Worm (Caenorhabditis elegans) whole organism, mixed stage, embryonic: Measurements from ENCODE around the gene dlc-3.
A peak's percentile ranks its signal among the peaks of the same experiment; 100 is the strongest.

Experiments used
- M03D4.4 ChIP-seq: sonication (generic microtip); optimal IDR thresholded peaks from 2 replicates; lab custom pipeline; 2017; ENCODE audit warnings: mild to moderate bottlenecking, missing genetic modification characterization, missing compliant biosample characterization
- bed-3 ChIP-seq: fragments of 200-800 bp; sonication (Bioruptor generic); optimal IDR thresholded peaks from 3 replicates; lab custom pipeline; 2018; ENCODE audit warnings: mild to moderate bottlenecking, missing genetic modification characterization, moderate library complexity, missing compliant biosample characterization
- ceh-39 ChIP-seq: fragments of 150-350 bp; optimal IDR thresholded peaks from 2 replicates; lab custom pipeline; 2014; ENCODE audit warnings: missing biosample characterization, missing genetic modification characterization
- ceh-43 ChIP-seq: fragments of 200-800 bp; sonication (Bioruptor generic); optimal IDR thresholded peaks from 2 replicates; lab custom pipeline; 2018; ENCODE audit warnings: mild to moderate bottlenecking, missing genetic modification characterization, moderate library complexity, missing compliant biosample characterization
- ceh-83 ChIP-seq: fragments of 200-800 bp; sonication (Bioruptor generic); optimal IDR thresholded peaks from 2 replicates; lab custom pipeline; 2018; ENCODE audit warnings: mild to moderate bottlenecking, missing genetic modification characterization, missing compliant biosample characterization
- ces-1 ChIP-seq: fragments of 150-350 bp; optimal IDR thresholded peaks from 2 replicates; lab custom pipeline; 2014; ENCODE audit warnings: missing biosample characterization, missing genetic modification reagents, missing genetic modification characterization
- cnd-1 ChIP-seq: fragments of 200-800 bp; sonication (Bioruptor generic); optimal IDR thresholded peaks from 2 replicates; lab custom pipeline; 2018; ENCODE audit warnings: mild to moderate bottlenecking, missing genetic modification characterization, missing compliant biosample characterization
- drap-1 ChIP-seq: fragments of 200-800 bp; sonication (Bioruptor generic); optimal IDR thresholded peaks from 3 replicates; lab custom pipeline; 2018; ENCODE audit warnings: mild to moderate bottlenecking, missing genetic modification characterization, missing compliant biosample characterization
- elt-1 ChIP-seq: sonication (generic microtip); optimal IDR thresholded peaks from 2 replicates; lab custom pipeline; 2017; ENCODE audit warnings: missing genetic modification characterization, mild to moderate bottlenecking, missing compliant biosample characterization, antibody characterized with exemption, moderate library complexity, borderline replicate concordance; ENCODE audit not compliant: insufficient read depth
- elt-3 ChIP-seq: fragments of 150-350 bp; optimal IDR thresholded peaks from 2 replicates; lab custom pipeline; 2014; ENCODE audit warnings: missing biosample characterization, missing genetic modification characterization
- flh-1 ChIP-seq: fragments of 200-800 bp; sonication (Bioruptor generic); optimal IDR thresholded peaks from 2 replicates; lab custom pipeline; 2018; ENCODE audit warnings: mild to moderate bottlenecking, missing genetic modification characterization, moderate library complexity, missing compliant biosample characterization
- ham-2 ChIP-seq: fragments of 200-800 bp; sonication (Bioruptor generic); optimal IDR thresholded peaks from 2 replicates; lab custom pipeline; 2018; ENCODE audit warnings: mild to moderate bottlenecking, missing genetic modification characterization, missing compliant biosample characterization
- hlh-1 ChIP-seq: fragments of 150-350 bp; optimal IDR thresholded peaks from 2 replicates; lab custom pipeline; 2014; ENCODE audit warnings: missing biosample characterization, missing genetic modification reagents, missing genetic modification characterization
- lin-13 ChIP-seq: fragments of 150-350 bp; optimal IDR thresholded peaks from 2 replicates; lab custom pipeline; 2014; ENCODE audit warnings: missing biosample characterization, missing genetic modification characterization
- lin-32 ChIP-seq: fragments of 200-800 bp; sonication (Bioruptor generic); optimal IDR thresholded peaks from 2 replicates; lab custom pipeline; 2018; ENCODE audit warnings: mild to moderate bottlenecking, missing genetic modification characterization, missing compliant biosample characterization
- lsy-2 ChIP-seq: fragments of 150-350 bp; optimal IDR thresholded peaks from 2 replicates; lab custom pipeline; 2014; ENCODE audit warnings: missing biosample characterization, missing genetic modification characterization
- mab-5 ChIP-seq: fragments of 150-350 bp; optimal IDR thresholded peaks from 2 replicates; lab custom pipeline; 2014; ENCODE audit warnings: missing biosample characterization, missing genetic modification characterization
- mep-1 ChIP-seq: fragments of 150-350 bp; optimal IDR thresholded peaks from 2 replicates; lab custom pipeline; 2017; ENCODE audit warnings: missing biosample characterization, missing genetic modification reagents, missing genetic modification characterization, inconsistent platforms
- mls-2 ChIP-seq: sonication (generic microtip); optimal IDR thresholded peaks from 2 replicates; lab custom pipeline; 2016; ENCODE audit warnings: mild to moderate bottlenecking, missing genetic modification characterization, moderate library complexity, missing compliant biosample characterization
- nhr-12 ChIP-seq: fragments of 150-350 bp; optimal IDR thresholded peaks from 2 replicates; lab custom pipeline; 2014; ENCODE audit warnings: missing biosample characterization, missing genetic modification characterization
- nhr-2 ChIP-seq: fragments of 150-350 bp; optimal IDR thresholded peaks from 2 replicates; lab custom pipeline; 2014; ENCODE audit warnings: missing biosample characterization, missing genetic modification characterization
- nhr-237 ChIP-seq: fragments of 150-350 bp; optimal IDR thresholded peaks from 2 replicates; lab custom pipeline; 2014; ENCODE audit warnings: missing biosample characterization, missing genetic modification characterization
- nhr-28 ChIP-seq: fragments of 150-350 bp; optimal IDR thresholded peaks from 2 replicates; lab custom pipeline; 2014; ENCODE audit warnings: missing biosample characterization, missing genetic modification characterization
- nhr-76 ChIP-seq: sonication (generic microtip); optimal IDR thresholded peaks from 2 replicates; lab custom pipeline; 2017; ENCODE audit warnings: missing biosample characterization, missing genetic modification characterization
- pha-4 ChIP-seq: fragments of 150-350 bp; optimal IDR thresholded peaks from 2 replicates; lab custom pipeline; 2018; ENCODE audit warnings: missing biosample characterization, missing genetic modification reagents, missing genetic modification characterization
- sem-2 ChIP-seq: fragments of 200-800 bp; sonication (Bioruptor generic); optimal IDR thresholded peaks from 2 replicates; lab custom pipeline; 2018; ENCODE audit warnings: mild to moderate bottlenecking, missing genetic modification characterization, missing compliant biosample characterization
- snpc-4 ChIP-seq: fragments of 150-350 bp; optimal IDR thresholded peaks from 2 replicates; lab custom pipeline; 2014; ENCODE audit warnings: missing biosample characterization, missing genetic modification characterization
- sptf-1 ChIP-seq: sonication (generic microtip); optimal IDR thresholded peaks from 2 replicates; lab custom pipeline; 2017; ENCODE audit warnings: mild to moderate bottlenecking, missing genetic modification characterization, moderate library complexity, missing compliant biosample characterization
- tbx-8 ChIP-seq: fragments of 200-800 bp; sonication (Bioruptor generic); optimal IDR thresholded peaks from 2 replicates; lab custom pipeline; 2018; ENCODE audit warnings: mild to moderate bottlenecking, missing genetic modification characterization, moderate library complexity, missing compliant biosample characterization
- unc-120 ChIP-seq: sonication (generic microtip); optimal IDR thresholded peaks from 2 replicates; lab custom pipeline; 2017; ENCODE audit warnings: missing genetic modification characterization, missing compliant biosample characterization; ENCODE audit not compliant: poor library complexity, severe bottlenecking
- unc-39 ChIP-seq: fragments of 150-350 bp; optimal IDR thresholded peaks from 2 replicates; lab custom pipeline; 2014; ENCODE audit warnings: missing biosample characterization, missing genetic modification characterization
- unc-62 ChIP-seq: fragments of 150-350 bp; optimal IDR thresholded peaks from 2 replicates; lab custom pipeline; 2014; ENCODE audit warnings: missing biosample characterization, missing genetic modification reagents, missing genetic modification characterization
- zip-8 ChIP-seq: fragments of 150-350 bp; optimal IDR thresholded peaks from 2 replicates; lab custom pipeline; 2014; ENCODE audit warnings: missing biosample characterization, missing genetic modification characterization
- ztf-11 ChIP-seq: fragments of 150-350 bp; optimal IDR thresholded peaks from 2 replicates; lab custom pipeline; 2014; ENCODE audit warnings: missing biosample characterization, missing genetic modification characterization

The dlc-3 gene

ce11 chrIV:16403283-16403682 lies 28.7 kb upstream of the dlc-3 start:
- TF ChIP-seq nhr-2 (peak; percentile 36), nhr-76 (tag; lab: Kevin White, UChicago) (no peak), lsy-2 (tag; lab: Kevin White, UChicago) (no peak), bed-3 (GFP tag; lab: Kevin White, UChicago) (no peak), drap-1 (GFP tag; lab: Kevin White, UChicago) (no peak), elt-3 (tag; lab: Kevin White, UChicago) (no peak), lin-13 (no peak), unc-39 (tag; lab: Kevin White, UChicago) (no peak), flh-1 (GFP tag; lab: Kevin White, UChicago) (no peak), M03D4.4 (no peak), cnd-1 (tag; lab: Kevin White, UChicago) (no peak), zip-8 (tag; lab: Kevin White, UChicago) (peak; percentile 87), tbx-8 (GFP tag; lab: Kevin White, UChicago) (no peak), ztf-11 (tag; lab: Kevin White, UChicago) (no peak)

- TF ChIP-seq bed-3 (GFP tag; lab: Kevin White, UChicago) (no peak), nhr-2 (peak; percentile 68), ham-2 (GFP tag; lab: Kevin White, UChicago) (peak; percentile 41), M03D4.4 (no peak), pha-4 (tag; lab: Kevin White, UChicago) (peak; percentile 16), ces-1 (GFP tag; lab: Kevin White, UChicago) (no peak)
These were observed 24.2 kb upstream of the dlc-3 start for ce11 chrIV:16407800-16408199.

- peak; percentile 42 for TF ChIP-seq zip-8 (tag; lab: Kevin White, UChicago)
- TF ChIP-seq elt-3 (tag; lab: Kevin White, UChicago) = no peak
- TF ChIP-seq unc-39 (tag; lab: Kevin White, UChicago) = peak; percentile 88
- TF ChIP-seq lsy-2 (tag; lab: Kevin White, UChicago) = no peak
- TF ChIP-seq mab-5 = no peak
- peak; percentile 56 for TF ChIP-seq cnd-1 (tag; lab: Kevin White, UChicago)
- peak; percentile 33 for TF ChIP-seq lin-13
- TF ChIP-seq pha-4 (tag; lab: Kevin White, UChicago) = peak; percentile 12
- peak; percentile 92 for TF ChIP-seq nhr-2
- peak; percentile 79 for TF ChIP-seq lin-32 (GFP tag; lab: Kevin White, UChicago)
These were observed 21.9 kb upstream of the dlc-3 start for ce11 chrIV:16410078-16410636.

ce11 chrIV:16411713-16412112 lies 20.3 kb upstream of the dlc-3 start, which contains the start of gene Y65A5A.2:
TSS of gene Y65A5A.2 (plus strand) at chrIV:16412020.
- TF ChIP-seq pha-4 (tag; lab: Kevin White, UChicago) (no peak), nhr-2 (no peak), mls-2 (tag; lab: Kevin White, UChicago) (no peak), lsy-2 (tag; lab: Kevin White, UChicago) (no peak), ceh-39 (tag; lab: Kevin White, UChicago) (no peak), lin-13 (no peak), sptf-1 (tag; lab: Kevin White, UChicago) (no peak), nhr-12 (tag; lab: Kevin White, UChicago) (no peak), nhr-237 (no peak), unc-39 (tag; lab: Kevin White, UChicago) (no peak), elt-3 (tag; lab: Kevin White, UChicago) (no peak), bed-3 (GFP tag; lab: Kevin White, UChicago) (no peak), ceh-43 (GFP tag; lab: Kevin White, UChicago) (no peak)

- TF ChIP-seq ham-2 (GFP tag; lab: Kevin White, UChicago) = no peak
- TF ChIP-seq lin-13 = peak; percentile 60
- TF ChIP-seq bed-3 (GFP tag; lab: Kevin White, UChicago) = no peak
- peak; percentile 20 for TF ChIP-seq cnd-1 (tag; lab: Kevin White, UChicago)
- no peak for TF ChIP-seq nhr-28 (tag; lab: Kevin White, UChicago)
- TF ChIP-seq unc-120 = no peak
- TF ChIP-seq mep-1 (tag; lab: Kevin White, UChicago) = peak; percentile 30
- TF ChIP-seq sptf-1 (tag; lab: Kevin White, UChicago) = peak; percentile 44
- no peak for TF ChIP-seq M03D4.4
- TF ChIP-seq ztf-11 (tag; lab: Kevin White, UChicago) = no peak
- no peak for TF ChIP-seq mls-2 (tag; lab: Kevin White, UChicago)
- no peak for TF ChIP-seq nhr-2
- no peak for TF ChIP-seq snpc-4 (tag; lab: Kevin White, UChicago)
- no peak for TF ChIP-seq ceh-39 (tag; lab: Kevin White, UChicago)
- peak; percentile 1 for TF ChIP-seq ces-1 (GFP tag; lab: Kevin White, UChicago)
- TF ChIP-seq flh-1 (GFP tag; lab: Kevin White, UChicago) = no peak
- TF ChIP-seq sem-2 (GFP tag; lab: Kevin White, UChicago) = no peak
- no peak for TF ChIP-seq hlh-1 (tag; lab: Kevin White, UChicago)
- peak; percentile 57 for TF ChIP-seq ceh-83
- no peak for TF ChIP-seq zip-8 (tag; lab: Kevin White, UChicago)
- no peak for TF ChIP-seq unc-62 (GFP tag; lab: Kevin White, UChicago)
- no peak for TF ChIP-seq nhr-12 (tag; lab: Kevin White, UChicago)
- no peak for TF ChIP-seq elt-3 (tag; lab: Kevin White, UChicago)
- TF ChIP-seq pha-4 (tag; lab: Kevin White, UChicago) = no peak
- TF ChIP-seq nhr-76 (tag; lab: Kevin White, UChicago) = no peak
- TF ChIP-seq elt-1 (tag; lab: Kevin White, UChicago) = no peak
- TF ChIP-seq mab-5 = no peak
- TF ChIP-seq lin-32 (GFP tag; lab: Kevin White, UChicago) = no peak
- peak; percentile 31 for TF ChIP-seq lsy-2 (tag; lab: Kevin White, UChicago)
These were observed 16.7 kb upstream of the dlc-3 start for ce11 chrIV:16415100-16415973.
